Worm (Caenorhabditis elegans): ENCODE results near the gene fbxa-64.

Gene fbxa-64

DNA sequence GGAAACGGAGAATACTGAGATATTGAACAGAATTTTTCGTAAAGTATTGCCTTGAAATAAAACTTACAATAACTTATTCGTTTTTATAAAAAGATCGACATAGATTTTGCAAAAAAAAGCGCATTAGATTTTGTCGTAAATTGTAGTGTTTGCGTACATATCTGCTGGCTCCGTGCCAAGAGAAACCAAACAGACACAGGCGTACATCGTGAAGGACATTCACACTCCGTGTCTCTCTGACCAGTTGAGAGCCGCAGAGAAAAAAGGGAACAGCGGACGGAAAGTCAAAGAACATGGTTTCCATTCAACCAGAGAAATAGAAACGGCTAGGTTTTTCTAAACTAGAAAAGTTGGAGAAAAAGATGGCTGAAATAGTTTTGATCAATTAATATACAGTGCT, 37.4 kb upstream of the fbxa-64 start, which contains the start of gene arrd-19 (continued):
- peak; percentile 54 for TF ChIP-seq snpc-4 (tag; optimal IDR thresholded peaks at IDR 0.05)
- peak; percentile 39 for TF ChIP-seq unc-86 (tag; optimal IDR thresholded peaks at IDR 0.05)
- peak; percentile 38 for TF ChIP-seq lin-13 (GFP tag; optimal IDR thresholded peaks at IDR 0.05)
- peak; percentile 19 for TF ChIP-seq egl-13 (tag; optimal IDR thresholded peaks at IDR 0.05)
- TF ChIP-seq unc-30 (tag; optimal IDR thresholded peaks at IDR 0.05) = no peak
- peak in 2 of 3 experiments; percentile 36 to 76 for TF ChIP-seq ceh-82 (tag; optimal IDR thresholded peaks at IDR 0.05)
- TF ChIP-seq tbx-2 (tag; optimal IDR thresholded peaks at IDR 0.05) = peak; percentile 73
- TF ChIP-seq unc-62 (GFP tag; optimal IDR thresholded peaks at IDR 0.05) = no peak
- no peak for TF ChIP-seq nhr-11 (tag; optimal IDR thresholded peaks at IDR 0.05)
- peak in 1 of 2 experiments; percentile 71 for TF ChIP-seq mdl-1 (tag; optimal IDR thresholded peaks at IDR 0.05)
- TF ChIP-seq lsy-2 (tag; optimal IDR thresholded peaks at IDR 0.05) = peak; percentile 75 to 81

DNA sequence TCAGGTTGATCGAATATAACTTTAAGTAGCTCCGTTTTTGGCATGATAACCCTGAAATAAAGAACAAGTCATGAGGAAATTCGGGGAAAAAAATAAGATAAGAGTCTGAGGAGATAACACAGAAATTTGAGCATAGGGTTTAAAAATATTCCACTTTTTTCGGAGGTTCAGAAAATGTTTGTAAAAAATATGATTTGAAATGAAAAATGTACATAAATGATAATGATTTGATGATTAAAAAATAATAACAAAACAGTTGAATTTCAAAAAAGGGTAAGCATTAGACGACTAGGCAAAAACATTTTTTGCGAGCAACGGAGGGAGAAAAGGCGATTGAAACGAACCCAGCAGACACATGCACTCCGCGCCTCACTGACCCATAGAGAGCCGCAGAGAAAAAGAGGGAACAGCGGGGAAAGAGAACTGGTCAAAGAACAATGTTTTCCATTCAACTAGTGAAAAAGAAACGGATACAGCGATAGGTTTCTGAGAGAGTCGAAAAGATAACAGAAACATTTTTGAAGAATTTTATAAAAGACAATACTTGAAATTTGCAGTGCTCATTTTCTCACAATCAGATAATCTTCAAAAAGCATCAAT, 34.2 kb upstream of the fbxa-64 start, which contains the start of gene arrd-18:
Gene arrd-18, minus strand, starts transcription at position 51 of the 600 bp plus-strand sequence.
- TF ChIP-seq unc-30 (tag; optimal IDR thresholded peaks at IDR 0.05) (no peak), snu-23 (GFP tag; optimal IDR thresholded peaks at IDR 0.05) (peak; percentile 51), isw-1 (GFP tag; IDR thresholded peaks at IDR 0.05) (no peak), efl-1 (optimal IDR thresholded peaks at IDR 0.05) (peak in 1 of 2 experiments; percentile 19), efl-1 (GFP tag; optimal IDR thresholded peaks at IDR 0.05 in 1 of 2) (peak in 1 of 2 experiments; percentile 67), nhr-47 (tag; optimal IDR thresholded peaks at IDR 0.05) (peak; percentile 18), lin-14 (GFP tag; optimal IDR thresholded peaks at IDR 0.05) (peak; percentile 92), C16A3.4 (tag; optimal IDR thresholded peaks at IDR 0.05) (peak; percentile 0), fkh-8 (tag; optimal IDR thresholded peaks at IDR 0.05) (peak; percentile 20), lsy-2 (tag; optimal IDR thresholded peaks at IDR 0.05) (peak in 1 of 2 experiments; percentile 3), fkh-4 (tag; optimal IDR thresholded peaks at IDR 0.05; ENCODE audit: borderline replicate concordance) (no peak), nhr-19 (GFP tag; conservative IDR thresholded peaks at IDR 0.05) (peak; percentile 50), lir-3 (tag; optimal IDR thresholded peaks at IDR 0.05; ENCODE audit: poor library complexity) (no peak), lin-15B (tag; optimal IDR thresholded peaks at IDR 0.05) (no peak), snpc-4 (tag; optimal IDR thresholded peaks at IDR 0.05) (no peak), nhr-20 (tag; optimal IDR thresholded peaks at IDR 0.05) (peak; percentile 32), nhr-85 (tag) (peak; percentile 21), sup-37 (GFP tag; optimal IDR thresholded peaks at IDR 0.05) (no peak), dpl-1 (GFP tag; optimal IDR thresholded peaks at IDR 0.05) (peak in 1 of 3 experiments; percentile 13), tbx-2 (tag; optimal IDR thresholded peaks at IDR 0.05) (peak; percentile 10), nhr-71 (tag; optimal IDR thresholded peaks at IDR 0.05) (peak; percentile 62), grh-1 (GFP tag; IDR thresholded peaks at IDR 0.05) (peak; percentile 32; the same call in 1 of the 2 replicates), rnt-1 (tag; optimal IDR thresholded peaks at IDR 0.05) (peak; percentile 51)

DNA sequence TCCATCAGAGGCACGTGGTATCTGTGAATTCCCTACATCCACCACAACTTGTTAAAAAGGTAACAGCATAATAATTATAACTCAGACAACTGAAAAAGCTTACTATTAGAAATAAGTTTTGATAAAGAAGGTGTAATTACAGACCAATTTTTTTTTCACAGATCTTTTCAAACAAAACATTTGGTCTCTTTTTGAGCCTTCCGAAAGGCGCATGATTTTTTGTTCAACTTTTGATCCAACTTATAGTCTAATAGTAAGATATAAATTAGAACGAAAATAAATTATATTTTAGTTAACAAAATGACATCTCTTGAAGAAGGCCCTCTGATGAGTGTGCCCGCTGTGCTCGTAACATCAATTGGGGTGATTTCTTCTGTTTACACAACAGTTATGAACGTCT, 30.2 kb upstream of the fbxa-64 start, which contains the start of gene srbc-3:
Gene srbc-3, plus strand, starts transcription at position 301 of the 400 bp plus-strand sequence.
- TF ChIP-seq ztf-11 (tag; optimal IDR thresholded peaks at IDR 0.05) (no peak), nhr-85 (tag) (peak; percentile 2)

DNA sequence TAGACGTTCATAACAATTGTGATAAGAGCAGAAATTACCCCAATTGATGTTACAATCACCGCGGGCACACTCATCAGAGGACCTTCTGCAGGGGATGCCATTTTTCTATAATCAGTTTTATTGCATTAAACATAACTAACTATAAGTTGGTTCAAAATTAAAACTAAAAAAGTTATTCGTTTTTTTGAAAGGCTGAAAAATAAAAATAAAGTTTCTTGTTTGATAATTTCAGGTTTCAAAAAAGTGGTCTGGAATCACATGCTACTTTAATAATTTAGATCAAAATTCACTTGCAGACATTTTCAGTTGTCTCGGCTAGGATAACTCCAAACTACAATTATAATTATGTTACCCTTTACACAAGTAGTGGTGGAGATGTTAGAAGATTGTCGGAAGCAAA, 23.9 kb upstream of the fbxa-64 start, which contains the start of gene srbc-1:
Gene srbc-1, minus strand, starts transcription at position 101 of the 400 bp plus-strand sequence.
- TF ChIP-seq vab-15 (tag; optimal IDR thresholded peaks at IDR 0.05) = no peak

DNA sequence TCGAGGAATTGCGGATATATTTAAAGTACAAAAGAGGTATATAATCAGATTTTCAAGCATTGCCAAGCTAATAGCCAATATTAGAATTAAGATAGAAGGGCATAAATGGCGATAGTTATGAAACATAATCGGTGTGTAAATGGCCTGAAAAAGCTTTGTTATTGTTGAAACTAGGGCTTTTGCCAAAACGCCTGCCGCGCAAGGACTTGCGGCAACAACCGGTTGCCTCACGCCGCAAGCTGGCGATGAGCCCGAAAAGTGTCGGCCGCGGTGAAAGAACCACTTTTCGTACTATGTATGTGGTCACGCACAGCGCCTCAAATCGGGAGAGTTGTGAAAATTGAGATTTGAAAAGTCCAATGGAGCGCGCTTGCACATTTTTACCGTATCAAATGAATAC, 21.5 kb upstream of the fbxa-64 start:
- no peak for TF ChIP-seq elt-2 (tag; optimal IDR thresholded peaks at IDR 0.05)
- no peak for TF ChIP-seq C04F5.9 (tag; optimal IDR thresholded peaks at IDR 0.05)
- no peak for TF ChIP-seq xbp-1 (tag; optimal IDR thresholded peaks at IDR 0.05)
- no peak for TF ChIP-seq ets-5 (GFP tag; IDR thresholded peaks at IDR 0.05)
- TF ChIP-seq ztf-11 (tag; optimal IDR thresholded peaks at IDR 0.05) = no peak
- TF ChIP-seq hlh-17 (GFP tag; optimal IDR thresholded peaks at IDR 0.05; ENCODE audit: borderline replicate concordance) = no peak

All from whole organism, L1 larva.